Fruit fly (Drosophila melanogaster) whole organism, embryonic: Measurements from ENCODE around the gene kat-60L1.

ENCODE experiments used
- Adf1 ChIP-seq: fragments of 200-800 bp; sonication (Bioruptor generic); IDR thresholded peaks from 2 replicates; pipeline ENCODE4 v1.3.6; 2022; ENCODE audit warnings: missing biosample characterization, missing genetic modification characterization
- BEAF-32 ChIP-seq: fragments of 200-800 bp; sonication (Bioruptor generic); optimal IDR thresholded peaks from 3 replicates; lab custom pipeline; 2017; ENCODE audit warnings: missing biosample characterization, missing genetic modification characterization, mild to moderate bottlenecking, moderate library complexity, missing genetic modification reagents
- Bteb2 ChIP-seq: fragments of 200-800 bp; sonication (Bioruptor generic); optimal IDR thresholded peaks from 2 replicates; lab custom pipeline; 2016; ENCODE audit warnings: missing biosample characterization, missing genetic modification characterization
- CG10267 ChIP-seq: fragments of 200-800 bp; sonication (Bioruptor generic); optimal IDR thresholded peaks from 2 replicates; lab custom pipeline; 2018; ENCODE audit warnings: missing biosample characterization, mild to moderate bottlenecking, missing genetic modification characterization, moderate library complexity
- CG10543 ChIP-seq: fragments of 200-800 bp; sonication (Bioruptor generic); optimal IDR thresholded peaks from 3 replicates; lab custom pipeline; 2017; ENCODE audit warnings: missing biosample characterization, mild to moderate bottlenecking, missing genetic modification characterization, moderate library complexity
- CG11695 ChIP-seq: fragments of 200-800 bp; sonication (Bioruptor generic); IDR thresholded peaks from 3 replicates; pipeline ENCODE4 v1.3.6; 2022; ENCODE audit warnings: missing biosample characterization, missing genetic modification characterization
- CG12155 ChIP-seq: fragments of 200-800 bp; sonication (Bioruptor generic); optimal IDR thresholded peaks from 3 replicates; lab custom pipeline; 2016; ENCODE audit warnings: missing biosample characterization, missing genetic modification characterization
- CG13424 ChIP-seq: fragments of 200-800 bp; sonication (Bioruptor generic); optimal IDR thresholded peaks from 2 replicates; lab custom pipeline; 2019; ENCODE audit warnings: missing biosample characterization, mild to moderate bottlenecking, missing genetic modification characterization, moderate library complexity
- CG17186 ChIP-seq: fragments of 200-800 bp; sonication (Bioruptor generic); optimal IDR thresholded peaks from 3 replicates; lab custom pipeline; 2017; ENCODE audit warnings: missing biosample characterization, missing genetic modification reagents, missing genetic modification characterization
- CG17359 ChIP-seq: fragments of 200-800 bp; sonication (Bioruptor generic); optimal IDR thresholded peaks from 3 replicates; lab custom pipeline; 2018; ENCODE audit warnings: missing biosample characterization, mild to moderate bottlenecking, missing genetic modification characterization, moderate library complexity
- CG17568 ChIP-seq: fragments of 200-800 bp; sonication (Bioruptor generic); optimal IDR thresholded peaks from 2 replicates; lab custom pipeline; 2018; ENCODE audit warnings: missing biosample characterization, mild to moderate bottlenecking, missing genetic modification characterization, moderate library complexity
- CG17912 ChIP-seq: fragments of 200-800 bp; sonication (Bioruptor generic); optimal IDR thresholded peaks from 2 replicates; lab custom pipeline; 2018; ENCODE audit warnings: missing biosample characterization, mild to moderate bottlenecking, missing genetic modification characterization
- CG1792 ChIP-seq: fragments of 200-800 bp; sonication (Bioruptor generic); optimal IDR thresholded peaks from 2 replicates; lab custom pipeline; 2016; ENCODE audit warnings: missing biosample characterization, missing genetic modification characterization
- CG18619 ChIP-seq: fragments of 200-800 bp; sonication (Bioruptor generic); optimal IDR thresholded peaks from 3 replicates; lab custom pipeline; 2017; ENCODE audit warnings: missing biosample characterization, mild to moderate bottlenecking, missing genetic modification characterization
- CG2120 ChIP-seq: fragments of 200-800 bp; sonication (Bioruptor generic); optimal IDR thresholded peaks from 3 replicates; lab custom pipeline; 2016; ENCODE audit warnings: missing biosample characterization, missing genetic modification characterization
- CG2875 ChIP-seq: fragments of 200-800 bp; sonication (Bioruptor generic); optimal IDR thresholded peaks from 2 replicates; lab custom pipeline; 2017; ENCODE audit warnings: missing biosample characterization, mild to moderate bottlenecking, missing genetic modification characterization, missing genetic modification reagents
- CG32767 ChIP-seq: fragments of 200-800 bp; sonication (Bioruptor generic); IDR thresholded peaks from 2 replicates; pipeline ENCODE4 v1.3.6; 2022; ENCODE audit warnings: missing biosample characterization, missing genetic modification characterization
- CG4328 ChIP-seq: fragments of 200-800 bp; sonication (Bioruptor generic); optimal IDR thresholded peaks from 3 replicates; lab custom pipeline; 2017; ENCODE audit warnings: missing biosample characterization, missing genetic modification reagents, missing genetic modification characterization
- CG4617 ChIP-seq: fragments of 200-800 bp; sonication (Bioruptor generic); optimal IDR thresholded peaks from 3 replicates; lab custom pipeline; 2016; ENCODE audit warnings: missing biosample characterization, missing genetic modification characterization, borderline replicate concordance
- CG6272 ChIP-seq: fragments of 200-800 bp; sonication (Bioruptor generic); IDR thresholded peaks from 2 replicates; pipeline ENCODE4 v1.3.6; 2022; ENCODE audit warnings: missing biosample characterization, missing genetic modification characterization
- CG6854 ChIP-seq: fragments of 200-800 bp; sonication (Bioruptor generic); optimal IDR thresholded peaks from 3 replicates; lab custom pipeline; 2017; ENCODE audit warnings: missing biosample characterization, mild to moderate bottlenecking, missing genetic modification characterization
- CG7372 ChIP-seq: fragments of 200-800 bp; sonication (Bioruptor generic); IDR thresholded peaks from 2 replicates; pipeline ENCODE4 v1.3.6; 2022; ENCODE audit warnings: missing biosample characterization, missing genetic modification characterization
- CG8478 ChIP-seq: fragments of >200 bp; optimal IDR thresholded peaks from 2 replicates; lab custom pipeline; 2018
- Gsc ChIP-seq: fragments of 200-800 bp; sonication (Bioruptor generic); IDR thresholded peaks from 2 replicates; pipeline ENCODE4 v1.3.6; 2022; ENCODE audit warnings: missing biosample characterization, missing genetic modification characterization
- HmgD ChIP-seq: fragments of 200-800 bp; sonication (Bioruptor generic); optimal IDR thresholded peaks from 3 replicates; lab custom pipeline; 2016; ENCODE audit warnings: missing biosample characterization, missing genetic modification characterization
- Hmr ChIP-seq: fragments of 200-800 bp; sonication (Bioruptor generic); optimal IDR thresholded peaks from 3 replicates; lab custom pipeline; 2017; ENCODE audit warnings: mild to moderate bottlenecking, missing biosample characterization, missing genetic modification reagents, missing genetic modification characterization
- Jarid2 ChIP-seq: fragments of 200-800 bp; sonication (Bioruptor generic); optimal IDR thresholded peaks from 3 replicates; lab custom pipeline; 2017; ENCODE audit warnings: mild to moderate bottlenecking, missing biosample characterization, missing genetic modification reagents, missing genetic modification characterization
- Nf-YC ChIP-seq: fragments of 200-800 bp; optimal IDR thresholded peaks from 3 replicates; lab custom pipeline; 2019; ENCODE audit warnings: missing biosample characterization, mild to moderate bottlenecking, missing genetic modification characterization, moderate library complexity
- Xrp1 ChIP-seq: fragments of 200-800 bp; sonication (Bioruptor generic); IDR thresholded peaks from 2 replicates; pipeline ENCODE4 v1.3.6; 2022; ENCODE audit warnings: missing biosample characterization, missing genetic modification characterization
- abd-A ChIP-seq: fragments of 200-800 bp; sonication (Bioruptor generic); optimal IDR thresholded peaks from 3 replicates; lab custom pipeline; 2019; ENCODE audit warnings: missing biosample characterization, mild to moderate bottlenecking, missing genetic modification characterization, moderate library complexity
- az2 ChIP-seq: fragments of 200-800 bp; sonication (Bioruptor generic); optimal IDR thresholded peaks from 3 replicates; lab custom pipeline; 2016; ENCODE audit warnings: missing biosample characterization, missing genetic modification characterization
- bowl ChIP-seq: fragments of 200-800 bp; sonication (Bioruptor generic); IDR thresholded peaks from 2 replicates; pipeline ENCODE4 v1.3.6; 2022; ENCODE audit warnings: missing biosample characterization, missing genetic modification characterization
- bsh ChIP-seq, 2 experiments: fragments of 200-800 bp; sonication (Bioruptor generic); optimal IDR thresholded peaks; 2 replicates each; lab custom pipeline; 2017 to 2018; ENCODE audit warnings: mild to moderate bottlenecking in 2 of 2, missing biosample characterization in 2 of 2, missing genetic modification characterization in 2 of 2, moderate library complexity in 1 of 2
- caup ChIP-seq: fragments of 200-800 bp; sonication (Bioruptor generic); optimal IDR thresholded peaks from 3 replicates; lab custom pipeline; 2017; ENCODE audit warnings: missing biosample characterization, mild to moderate bottlenecking, missing genetic modification characterization, moderate library complexity; ENCODE audit not compliant: severe bottlenecking
- crol ChIP-seq: fragments of 200-800 bp; sonication (Bioruptor generic); IDR thresholded peaks from 2 replicates; pipeline ENCODE4 v1.3.6; 2022; ENCODE audit warnings: missing biosample characterization, missing genetic modification characterization
- ewg ChIP-seq: fragments of 200-800 bp; sonication (Bioruptor generic); optimal IDR thresholded peaks from 3 replicates; lab custom pipeline; 2017; ENCODE audit warnings: mild to moderate bottlenecking, missing biosample characterization, missing genetic modification reagents, missing genetic modification characterization
- eyg ChIP-seq: fragments of 200-800 bp; sonication (Bioruptor generic); optimal IDR thresholded peaks from 3 replicates; lab custom pipeline; 2016; ENCODE audit warnings: missing biosample characterization, missing genetic modification characterization
- ftz-f1 ChIP-seq: fragments of 200-800 bp; sonication (Bioruptor generic); optimal IDR thresholded peaks from 2 replicates; lab custom pipeline; 2016; ENCODE audit warnings: missing biosample characterization, missing genetic modification characterization
- klu ChIP-seq: fragments of 200-800 bp; sonication (Bioruptor generic); IDR thresholded peaks from 2 replicates; pipeline ENCODE4 v1.3.6; 2022; ENCODE audit warnings: missing biosample characterization, missing genetic modification characterization
- kni ChIP-seq: fragments of 200-800 bp; sonication (Bioruptor generic); optimal IDR thresholded peaks from 3 replicates; lab custom pipeline; 2017; ENCODE audit warnings: mild to moderate bottlenecking, missing biosample characterization, missing genetic modification reagents, missing genetic modification characterization
- lov ChIP-seq, 2 experiments: fragments of 200-800 bp in 1 of 2; fragments of >200 bp in 1 of 2; sonication (Bioruptor generic) in 1 of 2; IDR thresholded peaks in 1 of 2; optimal IDR thresholded peaks in 1 of 2; 2 replicates in 1 of 2; 3 replicates in 1 of 2; pipeline versions ENCODE4 v1.3.6 to Lab custom; 2017 to 2022; ENCODE audit warnings: missing biosample characterization in 1 of 2, missing genetic modification characterization in 1 of 2
- luna ChIP-seq: fragments of 200-800 bp; sonication (Bioruptor generic); optimal IDR thresholded peaks from 2 replicates; lab custom pipeline; 2016; ENCODE audit warnings: missing biosample characterization, missing genetic modification characterization
- mirr ChIP-seq: fragments of 200-800 bp; sonication (Bioruptor generic); optimal IDR thresholded peaks from 3 replicates; lab custom pipeline; 2018; ENCODE audit warnings: missing biosample characterization, mild to moderate bottlenecking, missing genetic modification characterization
- pnt ChIP-seq: fragments of 200-800 bp; sonication (Bioruptor generic); optimal IDR thresholded peaks from 3 replicates; lab custom pipeline; 2016; ENCODE audit warnings: missing biosample characterization, missing genetic modification characterization
- pum ChIP-seq: fragments of 200-800 bp; sonication (Bioruptor generic); optimal IDR thresholded peaks from 2 replicates; lab custom pipeline; 2016; ENCODE audit warnings: missing biosample characterization, missing genetic modification characterization
- repo ChIP-seq: fragments of 200-800 bp; sonication (Bioruptor generic); optimal IDR thresholded peaks from 2 replicates; lab custom pipeline; 2016; ENCODE audit warnings: missing biosample characterization, missing genetic modification characterization
- ro ChIP-seq: fragments of 200-800 bp; sonication (Bioruptor generic); IDR thresholded peaks from 2 replicates; pipeline ENCODE4 v1.3.6; 2022; ENCODE audit warnings: missing biosample characterization, missing genetic modification characterization
- sr ChIP-seq: fragments of 200-800 bp; sonication (Bioruptor generic); IDR thresholded peaks from 3 replicates; pipeline ENCODE4 v1.3.6; 2022; ENCODE audit warnings: missing biosample characterization, missing genetic modification characterization
- sug ChIP-seq: fragments of 200-800 bp; optimal IDR thresholded peaks from 2 replicates; lab custom pipeline; 2019; ENCODE audit warnings: missing biosample characterization, mild to moderate bottlenecking, missing genetic modification characterization, moderate library complexity
- trem ChIP-seq: fragments of 200-800 bp; optimal IDR thresholded peaks from 3 replicates; lab custom pipeline; 2019; ENCODE audit warnings: missing biosample characterization, mild to moderate bottlenecking, missing genetic modification characterization, moderate library complexity
- z ChIP-seq: fragments of 200-800 bp; sonication (Bioruptor generic); IDR thresholded peaks from 3 replicates; pipeline ENCODE4 v1.3.6; 2022; ENCODE audit warnings: missing biosample characterization, missing genetic modification characterization

kat-60L1 gene

dm6 chr3R:5821243-5821642, 39.7 kb downstream of the kat-60L1 start, which contains the start of gene Hpr1 (continued):
- TF ChIP-seq caup (GFP tag; lab: Kevin White, UChicago): no peak
- TF ChIP-seq CG17186 (GFP tag; lab: Kevin White, UChicago): peak; percentile 84
- TF ChIP-seq trem (tag; lab: Kevin White, UChicago): peak; percentile 99
- TF ChIP-seq CG17359 (tag; lab: Kevin White, UChicago): peak; percentile 28
- no peak for TF ChIP-seq ewg
- TF ChIP-seq CG6854 (GFP tag; lab: Kevin White, UChicago): no peak
- TF ChIP-seq BEAF-32 (GFP tag; lab: Kevin White, UChicago): peak; percentile 47
- TF ChIP-seq bowl (GFP tag; lab: Robert Waterston, UW): no peak
- no peak for TF ChIP-seq CG1792 (GFP tag; lab: Kevin White, UChicago)
- TF ChIP-seq CG2120 (GFP tag; lab: Kevin White, UChicago): no peak
- no peak for TF ChIP-seq repo (GFP tag; lab: Kevin White, UChicago)
- no peak for TF ChIP-seq CG8478
- peak; percentile 68 for TF ChIP-seq CG4617
- no peak for TF ChIP-seq CG13424 (tag; lab: Kevin White, UChicago)

dm6 chr3R:5821750-5822149, 40.2 kb downstream of the kat-60L1 start, which contains the start of gene CG46303:
TSS of gene CG46303 (plus strand) at chr3R:5821972.
- TF ChIP-seq eyg (GFP tag; lab: Kevin White, UChicago): no peak
- TF ChIP-seq CG10543: peak; percentile 23
- TF ChIP-seq Hmr (GFP tag; lab: Kevin White, UChicago): no peak
- TF ChIP-seq CG11695 (GFP tag; lab: Robert Waterston, UW): no peak
- peak; percentile 76 for TF ChIP-seq sug (tag; lab: Kevin White, UChicago)
- TF ChIP-seq sr: no peak
- TF ChIP-seq CG2875 (GFP tag; lab: Kevin White, UChicago): no peak
- no peak for TF ChIP-seq Nf-YC
- no peak for TF ChIP-seq bsh (GFP tag; optimal IDR thresholded peaks at IDR 0.05; lab: Kevin White, UChicago)
- no peak for TF ChIP-seq CG32767 (GFP tag; lab: Robert Waterston, UW)
- no peak for TF ChIP-seq pum (GFP tag; lab: Kevin White, UChicago)
- TF ChIP-seq ro (GFP tag; lab: Robert Waterston, UW): no peak
- TF ChIP-seq CG18619 (GFP tag; lab: Kevin White, UChicago): no peak
- TF ChIP-seq lov (optimal IDR thresholded peaks at IDR 0.05; lab: Kevin White, UChicago): no peak
- no peak for TF ChIP-seq lov (GFP tag; IDR thresholded peaks at IDR 0.05; lab: Robert Waterston, UW)
- TF ChIP-seq pnt (GFP tag; lab: Kevin White, UChicago): no peak
- TF ChIP-seq CG4328 (GFP tag; lab: Kevin White, UChicago): no peak
- no peak for TF ChIP-seq abd-A (tag; lab: Kevin White, UChicago)
- TF ChIP-seq Adf1 (GFP tag; lab: Robert Waterston, UW): no peak
- no peak for TF ChIP-seq CG12155 (GFP tag; lab: Kevin White, UChicago)
- TF ChIP-seq crol (GFP tag; lab: Robert Waterston, UW): no peak
- TF ChIP-seq HmgD (GFP tag; lab: Kevin White, UChicago): no peak
- no peak for TF ChIP-seq klu (GFP tag; lab: Robert Waterston, UW)
- TF ChIP-seq ftz-f1 (GFP tag; lab: Kevin White, UChicago): peak; percentile 77
- no peak for TF ChIP-seq luna (GFP tag; lab: Kevin White, UChicago)
- no peak for TF ChIP-seq Jarid2 (GFP tag; lab: Kevin White, UChicago)
- no peak for TF ChIP-seq z (GFP tag; lab: Robert Waterston, UW)
- peak; percentile 65 for TF ChIP-seq mirr
- TF ChIP-seq Gsc: no peak
- no peak for TF ChIP-seq CG17912 (GFP tag; lab: Kevin White, UChicago)
- no peak for TF ChIP-seq Bteb2 (GFP tag; lab: Kevin White, UChicago)
- TF ChIP-seq CG6272 (GFP tag; lab: Robert Waterston, UW): no peak
- no peak for TF ChIP-seq CG10267 (tag; lab: Kevin White, UChicago)
- TF ChIP-seq az2: no peak
- TF ChIP-seq Xrp1: no peak
- no peak for TF ChIP-seq kni (GFP tag; lab: Kevin White, UChicago)
- no peak for TF ChIP-seq CG7372 (GFP tag; lab: Robert Waterston, UW)
- TF ChIP-seq CG17568 (GFP tag; lab: Kevin White, UChicago): no peak
